Worm (Caenorhabditis elegans) whole organism, young adult: Measurements from ENCODE around the gene dhps-1.

Experiments used
- F22D6.2 ChIP-seq: sonication (generic microtip); optimal IDR thresholded peaks from 2 replicates; lab custom pipeline; 2016; ENCODE audit warnings: mild to moderate bottlenecking, missing genetic modification characterization, missing compliant biosample characterization
- K12H6.12 ChIP-seq: fragments of 200-800 bp; sonication (Bioruptor generic); optimal IDR thresholded peaks from 2 replicates; lab custom pipeline; 2018; ENCODE audit warnings: mild to moderate bottlenecking, missing genetic modification characterization, missing compliant biosample characterization
- atf-7 ChIP-seq: sonication (generic microtip); optimal IDR thresholded peaks from 2 replicates; lab custom pipeline; 2017; ENCODE audit warnings: mild to moderate bottlenecking, missing genetic modification characterization, missing compliant biosample characterization
- attf-6 ChIP-seq: fragments of 200-800 bp; sonication (Bioruptor generic); IDR thresholded peaks from 2 replicates; pipeline ENCODE4 v1.3.6; 2022; ENCODE audit warnings: missing genetic modification reagents, missing genetic modification characterization, missing compliant biosample characterization
- ceh-91 ChIP-seq: fragments of 200-800 bp; sonication (Bioruptor generic); IDR thresholded peaks from 2 replicates; pipeline ENCODE4 v1.3.6; 2022; ENCODE audit warnings: missing genetic modification reagents, missing genetic modification characterization, missing compliant biosample characterization
- dpl-1 ChIP-seq: fragments of 150-350 bp; optimal IDR thresholded peaks from 2 replicates; lab custom pipeline; 2014; ENCODE audit warnings: missing biosample characterization, missing genetic modification reagents, missing genetic modification characterization
- egrh-3 ChIP-seq: fragments of 200-800 bp; sonication (Bioruptor generic); IDR thresholded peaks from 2 replicates; pipeline ENCODE4 v1.3.6; 2022; ENCODE audit warnings: missing genetic modification reagents, missing genetic modification characterization, missing compliant biosample characterization
- lin-54 ChIP-seq: fragments of 200-800 bp; sonication (Bioruptor generic); optimal IDR thresholded peaks from 2 replicates; lab custom pipeline; 2018; ENCODE audit warnings: mild to moderate bottlenecking, missing genetic modification characterization, missing compliant biosample characterization
- nfya-1 ChIP-seq: sonication (generic microtip); optimal IDR thresholded peaks from 2 replicates; lab custom pipeline; 2017; ENCODE audit warnings: antibody characterized with exemption, missing compliant biosample characterization, missing genetic modification characterization, borderline replicate concordance; ENCODE audit not compliant: insufficient read depth
- rpc-1 ChIP-seq, 2 experiments: fragments of 150-350 bp in 1 of 2; sonication (generic microtip) in 1 of 2; optimal IDR thresholded peaks; 2 replicates each; lab custom pipeline; 2014 to 2018; ENCODE audit warnings: missing biosample characterization in 1 of 2, missing genetic modification characterization in 1 of 2, missing genetic modification reagents in 1 of 2, missing genotype in 1 of 2
- somi-1 ChIP-seq: fragments of 200-800 bp; sonication (Bioruptor generic); optimal IDR thresholded peaks from 2 replicates; lab custom pipeline; 2018; ENCODE audit warnings: mild to moderate bottlenecking, missing genetic modification characterization, missing compliant biosample characterization
- sptf-2 ChIP-seq: fragments of 200-800 bp; sonication (Bioruptor generic); optimal IDR thresholded peaks from 2 replicates; lab custom pipeline; 2018; ENCODE audit warnings: mild to moderate bottlenecking, missing genetic modification characterization, missing compliant biosample characterization
- unc-62 ChIP-seq: fragments of 150-350 bp; optimal IDR thresholded peaks from 2 replicates; lab custom pipeline; 2014; ENCODE audit warnings: missing biosample characterization, missing genetic modification reagents, missing genetic modification characterization

ce11 chrII:11988724-11989123 lies 4.1 kb upstream of the dhps-1 start, which contains the start of gene Y17G7B.3:
- TF ChIP-seq K12H6.12 (tag; lab: Kevin White, UChicago), result no peak
- no peak for TF ChIP-seq atf-7 (tag; lab: Kevin White, UChicago)
- no peak for TF ChIP-seq attf-6 (GFP tag; lab: Robert Waterston, UW)
- no peak for TF ChIP-seq ceh-91 (GFP tag; lab: Robert Waterston, UW)
- no peak for TF ChIP-seq nfya-1 (tag; lab: Kevin White, UChicago)
- TF ChIP-seq dpl-1, result no peak
- TF ChIP-seq unc-62 (GFP tag; lab: Kevin White, UChicago), result no peak
- no peak for TF ChIP-seq F22D6.2 (tag; lab: Kevin White, UChicago)
- TF ChIP-seq lin-54 (GFP tag; lab: Kevin White, UChicago), result no peak
- TF ChIP-seq rpc-1 (optimal IDR thresholded peaks at IDR 0.05; lab: Kevin White, UChicago), result no peak
- TF ChIP-seq rpc-1 (tag; optimal IDR thresholded peaks at IDR 0.05; lab: Kevin White, UChicago), result no peak
- no peak for TF ChIP-seq egrh-3 (GFP tag; lab: Robert Waterston, UW)
- TF ChIP-seq sptf-2 (GFP tag; lab: Kevin White, UChicago), result no peak
- no peak for TF ChIP-seq somi-1 (GFP tag; lab: Kevin White, UChicago)
